Fruit fly (Drosophila melanogaster) whole organism, embryonic: ENCODE measurements around the gene PIG-L.

Source experiments
- Atf6 ChIP-seq: fragments of 200-800 bp; sonication (Bioruptor generic); IDR thresholded peaks from 2 replicates; pipeline ENCODE4 v1.3.6; 2022; ENCODE audit warnings: missing biosample characterization, missing genetic modification characterization
- Bteb2 ChIP-seq: fragments of 200-800 bp; sonication (Bioruptor generic); optimal IDR thresholded peaks from 2 replicates; lab custom pipeline; 2016; ENCODE audit warnings: missing biosample characterization, missing genetic modification characterization
- CG10979 ChIP-seq: fragments of 200-800 bp; sonication (Bioruptor generic); optimal IDR thresholded peaks from 2 replicates; lab custom pipeline; 2018; ENCODE audit warnings: missing biosample characterization, mild to moderate bottlenecking, missing genetic modification characterization, moderate library complexity
- CG12104 ChIP-seq: fragments of 200-800 bp; sonication (Bioruptor generic); optimal IDR thresholded peaks from 3 replicates; lab custom pipeline; 2016; ENCODE audit warnings: missing biosample characterization, missing genetic modification characterization
- CG13123 ChIP-seq: fragments of 200-800 bp; sonication (Bioruptor generic); optimal IDR thresholded peaks from 2 replicates; lab custom pipeline; 2016; ENCODE audit warnings: missing biosample characterization, missing genetic modification characterization
- CG13296 ChIP-seq: fragments of 200-800 bp; sonication (Bioruptor generic); optimal IDR thresholded peaks from 3 replicates; lab custom pipeline; 2018; ENCODE audit warnings: missing biosample characterization, mild to moderate bottlenecking, missing genetic modification characterization
- CG15073 ChIP-seq: fragments of 200-800 bp; sonication (Bioruptor generic); optimal IDR thresholded peaks from 2 replicates; lab custom pipeline; 2016; ENCODE audit warnings: missing biosample characterization, missing genetic modification characterization
- CG17568 ChIP-seq: fragments of 200-800 bp; sonication (Bioruptor generic); optimal IDR thresholded peaks from 2 replicates; lab custom pipeline; 2018; ENCODE audit warnings: missing biosample characterization, mild to moderate bottlenecking, missing genetic modification characterization, moderate library complexity
- CG1832 ChIP-seq: fragments of 200-800 bp; sonication (Bioruptor generic); optimal IDR thresholded peaks from 2 replicates; lab custom pipeline; 2017; ENCODE audit warnings: missing biosample characterization, mild to moderate bottlenecking, missing genetic modification characterization, inconsistent platforms
- CG18476 ChIP-seq: fragments of 200-800 bp; sonication (Bioruptor generic); optimal IDR thresholded peaks from 2 replicates; lab custom pipeline; 2016; ENCODE audit warnings: missing biosample characterization, mild to moderate bottlenecking, missing genetic modification characterization
- CG2875 ChIP-seq: fragments of 200-800 bp; sonication (Bioruptor generic); optimal IDR thresholded peaks from 2 replicates; lab custom pipeline; 2017; ENCODE audit warnings: missing biosample characterization, mild to moderate bottlenecking, missing genetic modification characterization, missing genetic modification reagents
- CG3726 ChIP-seq: fragments of 200-800 bp; sonication (Bioruptor generic); IDR thresholded peaks from 3 replicates; pipeline ENCODE4, ENCODE4 v1.3.6; 2022; ENCODE audit warnings: missing biosample characterization, missing genetic modification characterization
- CG4424 ChIP-seq: fragments of 200-800 bp; sonication (Bioruptor generic); optimal IDR thresholded peaks from 3 replicates; lab custom pipeline; 2016; ENCODE audit warnings: missing biosample characterization, missing genetic modification characterization
- CG6254 ChIP-seq: fragments of 200-800 bp; sonication (Bioruptor generic); optimal IDR thresholded peaks from 3 replicates; lab custom pipeline; 2017; ENCODE audit warnings: mild to moderate bottlenecking, missing biosample characterization, missing genetic modification reagents, missing genetic modification characterization
- CG6689 ChIP-seq: fragments of 200-800 bp; sonication (Bioruptor generic); IDR thresholded peaks from 2 replicates; pipeline ENCODE4 v1.3.6; 2022; ENCODE audit warnings: missing biosample characterization, missing genetic modification characterization
- CG7372 ChIP-seq: fragments of 200-800 bp; sonication (Bioruptor generic); IDR thresholded peaks from 2 replicates; pipeline ENCODE4 v1.3.6; 2022; ENCODE audit warnings: missing biosample characterization, missing genetic modification characterization
- CG8089 ChIP-seq: fragments of 200-800 bp; sonication (Bioruptor generic); optimal IDR thresholded peaks from 3 replicates; lab custom pipeline; 2016; ENCODE audit warnings: missing biosample characterization, missing genetic modification characterization
- CHES-1-like ChIP-seq: fragments of 200-800 bp; sonication (Bioruptor generic); optimal IDR thresholded peaks from 2 replicates; lab custom pipeline; 2016; ENCODE audit warnings: missing biosample characterization, missing genetic modification characterization
- Ets97D ChIP-seq: fragments of 200-800 bp; sonication (Bioruptor generic); optimal IDR thresholded peaks from 3 replicates; lab custom pipeline; 2016; ENCODE audit warnings: missing biosample characterization, missing genetic modification characterization
- HLH4C ChIP-seq: fragments of 200-800 bp; sonication (Bioruptor generic); IDR thresholded peaks from 3 replicates; pipeline ENCODE4 v1.3.6; 2022; ENCODE audit warnings: missing biosample characterization, missing genetic modification characterization; ENCODE audit not compliant: partially characterized antibody
- Hr39 ChIP-seq: fragments of >200 bp; optimal IDR thresholded peaks from 2 replicates; lab custom pipeline; 2017
- Lim3 ChIP-seq: fragments of 200-800 bp; sonication (Bioruptor generic); IDR thresholded peaks from 2 replicates; pipeline ENCODE4 v1.3.6; 2022; ENCODE audit warnings: missing biosample characterization, missing genetic modification characterization
- Optix ChIP-seq: fragments of 200-800 bp; sonication (Bioruptor generic); IDR thresholded peaks from 3 replicates; pipeline ENCODE4 v1.3.6; 2022; ENCODE audit warnings: missing biosample characterization, missing genetic modification characterization
- Rx ChIP-seq: fragments of 200-800 bp; sonication (Bioruptor generic); IDR thresholded peaks from 2 replicates; pipeline ENCODE4 v1.3.6; 2022; ENCODE audit warnings: missing biosample characterization, missing genetic modification characterization
- Side ChIP-seq: fragments of 200-800 bp; sonication (Bioruptor generic); optimal IDR thresholded peaks from 2 replicates; lab custom pipeline; 2016; ENCODE audit warnings: missing biosample characterization, missing genetic modification characterization
- Six4 ChIP-seq: fragments of 200-800 bp; sonication (Bioruptor generic); optimal IDR thresholded peaks from 2 replicates; lab custom pipeline; 2016; ENCODE audit warnings: missing biosample characterization, missing genetic modification characterization
- Sox102F ChIP-seq: fragments of 200-800 bp; sonication (Bioruptor generic); optimal IDR thresholded peaks from 2 replicates; lab custom pipeline; 2018; ENCODE audit warnings: missing biosample characterization, mild to moderate bottlenecking, missing genetic modification characterization, moderate library complexity
- Stat92E ChIP-seq, 3 experiments: fragments of >200 bp in 2 of 3; fragments of 200-800 bp in 1 of 3; sonication (Bioruptor generic) in 1 of 3; optimal IDR thresholded peaks; 2 replicates each; lab custom pipeline; 2017 to 2019; ENCODE audit warnings: missing biosample characterization in 3 of 3, missing genetic modification characterization in 3 of 3, mild to moderate bottlenecking in 1 of 3, moderate library complexity in 1 of 3
- Taf1 ChIP-seq: fragments of 200-800 bp; sonication (Bioruptor generic); IDR thresholded peaks from 2 replicates; pipeline ENCODE4 v1.3.6; 2022; ENCODE audit warnings: missing biosample characterization, missing genetic modification characterization
- Vsx1 ChIP-seq: fragments of 200-800 bp; sonication (Bioruptor generic); optimal IDR thresholded peaks from 2 replicates; lab custom pipeline; 2017; ENCODE audit warnings: missing biosample characterization, mild to moderate bottlenecking, missing genetic modification characterization, missing genetic modification reagents
- ap ChIP-seq: fragments of 200-800 bp; sonication (Bioruptor generic); IDR thresholded peaks from 2 replicates; pipeline ENCODE4 v1.3.6; 2022; ENCODE audit warnings: missing biosample characterization, missing genetic modification characterization
- az2 ChIP-seq: fragments of 200-800 bp; sonication (Bioruptor generic); optimal IDR thresholded peaks from 3 replicates; lab custom pipeline; 2016; ENCODE audit warnings: missing biosample characterization, missing genetic modification characterization
- cg ChIP-seq: fragments of 200-800 bp; sonication (Bioruptor generic); optimal IDR thresholded peaks from 3 replicates; lab custom pipeline; 2019; ENCODE audit warnings: missing biosample characterization, mild to moderate bottlenecking, missing genetic modification characterization, moderate library complexity
- croc ChIP-seq: fragments of 200-800 bp; sonication (Bioruptor generic); conservative IDR thresholded peaks from 3 replicates; pipeline ENCODE4 v1.3.6; 2022; ENCODE audit warnings: missing biosample characterization, missing genetic modification characterization
- da ChIP-seq: fragments of 200-800 bp; sonication (Bioruptor generic); optimal IDR thresholded peaks from 2 replicates; lab custom pipeline; 2016; ENCODE audit warnings: missing biosample characterization, missing genetic modification characterization
- danr ChIP-seq: fragments of 200-800 bp; sonication (Bioruptor generic); IDR thresholded peaks from 2 replicates; pipeline ENCODE4 v1.3.6; 2022; ENCODE audit warnings: missing biosample characterization, missing genetic modification characterization
- dimm ChIP-seq: fragments of 200-800 bp; sonication (Bioruptor generic); IDR thresholded peaks from 2 replicates; pipeline ENCODE4 v1.3.6; 2022; ENCODE audit warnings: missing biosample characterization, missing genetic modification characterization
- dm ChIP-seq: fragments of 200-800 bp; sonication (Bioruptor generic); optimal IDR thresholded peaks from 3 replicates; lab custom pipeline; 2016; ENCODE audit warnings: missing biosample characterization, missing genetic modification characterization
- fru ChIP-seq: fragments of >200 bp; optimal IDR thresholded peaks from 2 replicates; lab custom pipeline; 2017
- gem ChIP-seq: fragments of 200-800 bp; sonication (Bioruptor generic); optimal IDR thresholded peaks from 2 replicates; lab custom pipeline; 2019; ENCODE audit warnings: missing biosample characterization, mild to moderate bottlenecking, missing genetic modification characterization, moderate library complexity
- gfzf ChIP-seq: fragments of 200-800 bp; sonication (Bioruptor generic); optimal IDR thresholded peaks from 2 replicates; lab custom pipeline; 2016; ENCODE audit warnings: missing biosample characterization, mild to moderate bottlenecking, missing genetic modification characterization, moderate library complexity
- hbn ChIP-seq: fragments of 200-800 bp; sonication (Bioruptor generic); IDR thresholded peaks from 2 replicates; pipeline ENCODE4 v1.3.6; 2022; ENCODE audit warnings: missing biosample characterization, missing genetic modification characterization; ENCODE audit not compliant: partially characterized antibody
- hkb ChIP-seq, 2 experiments: fragments of 200-800 bp in 1 of 2; fragments of >200 bp in 1 of 2; sonication (Bioruptor generic) in 1 of 2; IDR thresholded peaks in 1 of 2; optimal IDR thresholded peaks in 1 of 2; 2 replicates each; pipeline versions ENCODE4 v1.3.6 to Lab custom; 2017 to 2022; ENCODE audit warnings: missing biosample characterization in 1 of 2, missing genetic modification characterization in 1 of 2
- nmo ChIP-seq: fragments of 200-800 bp; sonication (Bioruptor generic); optimal IDR thresholded peaks from 2 replicates; lab custom pipeline; 2018; ENCODE audit warnings: missing biosample characterization, mild to moderate bottlenecking, missing genetic modification characterization, moderate library complexity
- tgo ChIP-seq: fragments of 200-800 bp; sonication (Bioruptor generic); IDR thresholded peaks from 3 replicates; pipeline ENCODE4 v1.3.6; 2022; ENCODE audit warnings: missing biosample characterization, missing genetic modification characterization
- tx ChIP-seq: fragments of 200-800 bp; sonication (Bioruptor generic); optimal IDR thresholded peaks from 2 replicates; lab custom pipeline; 2016; ENCODE audit warnings: missing biosample characterization, missing genetic modification characterization
- unc-4 ChIP-seq: fragments of 200-800 bp; sonication (Bioruptor generic); IDR thresholded peaks from 2 replicates; pipeline ENCODE4 v1.3.6; 2022; ENCODE audit warnings: missing biosample characterization, missing genetic modification characterization; ENCODE audit not compliant: partially characterized antibody
- vvl ChIP-seq: fragments of 200-800 bp; sonication (Bioruptor generic); IDR thresholded peaks from 2 replicates; pipeline ENCODE4 v1.3.6; 2022; ENCODE audit warnings: missing biosample characterization, missing genetic modification characterization
- zen2 ChIP-seq: fragments of 200-800 bp; sonication (Bioruptor generic); IDR thresholded peaks from 3 replicates; pipeline ENCODE4 v1.3.6; 2022; ENCODE audit warnings: missing biosample characterization, missing genetic modification characterization; ENCODE audit not compliant: partially characterized antibody
- zfh1 ChIP-seq: fragments of 200-800 bp; sonication (Bioruptor generic); IDR thresholded peaks from 3 replicates; pipeline ENCODE4 v1.3.6; 2022; ENCODE audit warnings: missing biosample characterization, missing genetic modification characterization

Gene PIG-L

dm6 chr3R:20008372-20009051 is 12.6 kb downstream of the PIG-L start, which contains the start of the genes Hs6st and MED25 (continued):
- TF ChIP-seq croc, result no peak
- TF ChIP-seq Rx (GFP tag; lab: Robert Waterston, UW), result no peak
- no peak for TF ChIP-seq CG15073 (GFP tag; lab: Kevin White, UChicago)
- TF ChIP-seq Ets97D, result peak; percentile 79
- TF ChIP-seq dm (GFP tag; lab: Kevin White, UChicago), result no peak
- TF ChIP-seq Optix (GFP tag; lab: Robert Waterston, UW), result no peak
- TF ChIP-seq Taf1 (GFP tag; lab: Robert Waterston, UW), result no peak
- no peak for TF ChIP-seq gfzf (GFP tag; lab: Kevin White, UChicago)
- TF ChIP-seq Hr39 (lab: Kevin White, UChicago), result no peak
- peak; percentile 11 for TF ChIP-seq Sox102F (GFP tag; lab: Kevin White, UChicago)
- TF ChIP-seq CG8089 (GFP tag; lab: Kevin White, UChicago), result no peak
- peak; percentile 72 for TF ChIP-seq zen2
- peak; percentile 57 for TF ChIP-seq CG4424 (GFP tag; lab: Kevin White, UChicago)
- TF ChIP-seq Vsx1, result no peak
- peak; percentile 13; the same call in 2 of the 3 replicates for TF ChIP-seq zfh1 (GFP tag; lab: Robert Waterston, UW)
- TF ChIP-seq dimm (GFP tag; lab: Robert Waterston, UW), result no peak
- TF ChIP-seq CG13123, result no peak
- TF ChIP-seq CG6254 (GFP tag; lab: Kevin White, UChicago), result no peak
- TF ChIP-seq cg (GFP tag; lab: Kevin White, UChicago), result no peak
- peak; percentile 55 for TF ChIP-seq nmo (GFP tag; lab: Kevin White, UChicago)
- no peak for TF ChIP-seq CHES-1-like (GFP tag; lab: Kevin White, UChicago)
- TF ChIP-seq hbn (GFP tag; lab: Robert Waterston, UW), result peak; percentile 57
- no peak for TF ChIP-seq tx
- TF ChIP-seq Side, result no peak
- no peak for TF ChIP-seq CG6689
- peak; percentile 37 for TF ChIP-seq CG18476
- TF ChIP-seq CG10979, result peak; percentile 61
- TF ChIP-seq fru, result no peak
- peak; percentile 70 for TF ChIP-seq CG12104 (GFP tag; lab: Kevin White, UChicago)
- no peak for TF ChIP-seq CG1832 (GFP tag; lab: Kevin White, UChicago)
- no peak for TF ChIP-seq CG3726 (GFP tag; lab: Robert Waterston, UW)
- peak in 1 of 3 experiments; percentile 38 for TF ChIP-seq Stat92E (GFP tag; optimal IDR thresholded peaks at IDR 0.05; lab: Kevin White, UChicago)
- TF ChIP-seq az2 (GFP tag; lab: Kevin White, UChicago), result peak; percentile 24
- TF ChIP-seq tgo, result no peak; the same call in 2 of the 3 replicates
- TF ChIP-seq CG13296 (GFP tag; lab: Kevin White, UChicago), result peak; percentile 67
- no peak for TF ChIP-seq Bteb2 (GFP tag; lab: Kevin White, UChicago)
- no peak for TF ChIP-seq Atf6 (GFP tag; lab: Robert Waterston, UW)
- no peak for TF ChIP-seq da (GFP tag; lab: Kevin White, UChicago)
- no peak for TF ChIP-seq CG2875
- TF ChIP-seq HLH4C (GFP tag; lab: Robert Waterston, UW), result peak; percentile 78
- no peak for TF ChIP-seq danr
- peak; percentile 40 for TF ChIP-seq vvl
- TF ChIP-seq CG17568, result no peak
- TF ChIP-seq hkb (optimal IDR thresholded peaks at IDR 0.05; lab: Kevin White, UChicago), result peak; percentile 10
- TF ChIP-seq hkb (GFP tag; IDR thresholded peaks at IDR 0.05; lab: Robert Waterston, UW), result no peak
- no peak for TF ChIP-seq ap (GFP tag; lab: Robert Waterston, UW)
- TF ChIP-seq unc-4 (GFP tag; lab: Robert Waterston, UW), result peak; percentile 71
- no peak for TF ChIP-seq Lim3 (GFP tag; lab: Robert Waterston, UW)
- peak; percentile 29 for TF ChIP-seq Six4
- 0 out of 2 replicates have a peak, but pooled peaks have one; percentile 5 for TF ChIP-seq CG7372
- TF ChIP-seq gem (tag; lab: Kevin White, UChicago), result no peak
